Fruit fly (Drosophila melanogaster) S2 (cell line): ENCODE results near the gene CG43773.

Experiments used
- CG8478 ChIP-seq: fragments of >200 bp; optimal IDR thresholded peaks from 2 replicates; lab custom pipeline; 2018
- CTCF ChIP-seq, 2 experiments: fragments of >200 bp; optimal IDR thresholded peaks; 2 replicates each; lab custom pipeline; 2018

DNA sequence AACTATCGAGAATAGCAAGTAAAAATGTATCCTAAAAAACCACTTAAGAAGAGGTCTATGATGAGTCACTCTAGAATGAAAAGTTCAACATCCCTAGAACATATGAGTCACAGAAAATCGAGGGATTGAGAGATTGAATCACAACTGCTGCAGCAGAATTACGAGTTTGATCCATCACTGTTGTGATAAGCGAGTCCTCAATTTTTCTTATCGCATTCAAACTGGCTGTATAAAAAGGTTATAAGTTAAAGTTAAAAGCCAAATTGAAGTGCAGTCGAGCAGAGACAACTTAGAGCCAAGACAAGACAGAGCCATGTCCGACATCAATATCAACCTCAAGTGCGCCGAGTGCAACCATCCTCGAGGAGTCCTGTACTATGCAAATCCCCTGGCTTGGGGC, at the start of gene CG43773:
- TF ChIP-seq CG8478 (lab: Kevin White, UChicago) (no peak), CTCF (optimal IDR thresholded peaks at IDR 0.05; lab: Kevin White, UChicago) (no peak)
